Worm (Caenorhabditis elegans): ENCODE measurements around the gene Y41G9A.5.

DNA sequence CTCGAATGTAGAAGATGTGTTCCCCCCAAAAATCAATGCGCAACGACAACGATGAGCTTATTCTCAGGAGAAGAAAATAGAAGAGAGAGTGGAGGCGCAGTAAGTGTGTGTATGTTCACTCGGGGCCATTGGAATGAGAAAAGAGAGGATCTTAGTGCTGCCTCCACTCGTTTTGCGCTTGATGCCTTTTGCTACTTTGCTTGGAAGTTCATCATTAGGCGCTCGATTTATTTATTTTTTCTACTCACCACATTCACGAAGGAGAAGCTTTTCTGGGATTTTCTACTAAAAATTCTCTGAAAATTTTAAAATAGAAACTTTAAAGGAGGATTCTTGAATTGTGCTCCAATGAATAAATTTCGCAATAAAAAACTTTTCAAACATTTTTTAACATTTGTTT is 48.2 kb upstream of the Y41G9A.5 start, which contains the start of gene F52B10.3:
- TF ChIP-seq hlh-13 (GFP tag; optimal IDR thresholded peaks at IDR 0.05) (no peak), F13H6.1 (tag; optimal IDR thresholded peaks at IDR 0.05) (no peak), mec-3 (tag; optimal IDR thresholded peaks at IDR 0.05; ENCODE audit: borderline replicate concordance) (no peak), ceh-22 (tag; optimal IDR thresholded peaks at IDR 0.05) (no peak), nhr-11 (tag; optimal IDR thresholded peaks at IDR 0.05) (no peak), lin-11 (tag; optimal IDR thresholded peaks at IDR 0.05) (no peak), elt-2 (tag; optimal IDR thresholded peaks at IDR 0.05) (peak; percentile 1), unc-42 (tag; optimal IDR thresholded peaks at IDR 0.05) (no peak), syd-9 (tag; optimal IDR thresholded peaks at IDR 0.05) (no peak), K02D7.2 (tag; optimal IDR thresholded peaks at IDR 0.05) (no peak), ets-4 (tag; optimal IDR thresholded peaks at IDR 0.05) (no peak)
